Worm (Caenorhabditis elegans) whole organism, young adult: ENCODE results near the gene B0454.8.

Source experiments
- B0261.1 ChIP-seq: sonication (generic microtip); optimal IDR thresholded peaks from 2 replicates; lab custom pipeline; 2016; ENCODE audit warnings: mild to moderate bottlenecking, missing genetic modification characterization, moderate library complexity, missing compliant biosample characterization
- D2030.7 ChIP-seq: fragments of 200-800 bp; sonication (Bioruptor generic); IDR thresholded peaks from 2 replicates; pipeline ENCODE4 v1.3.6; 2022; ENCODE audit warnings: missing genetic modification reagents, missing genetic modification characterization, missing compliant biosample characterization
- F22D6.2 ChIP-seq: sonication (generic microtip); optimal IDR thresholded peaks from 2 replicates; lab custom pipeline; 2016; ENCODE audit warnings: mild to moderate bottlenecking, missing genetic modification characterization, missing compliant biosample characterization
- F23B12.7 ChIP-seq: sonication (generic microtip); optimal IDR thresholded peaks from 2 replicates; lab custom pipeline; 2017; ENCODE audit warnings: missing genetic modification characterization, mild to moderate bottlenecking, missing compliant biosample characterization, antibody characterized with exemption, moderate library complexity; ENCODE audit not compliant: insufficient read depth
- F37B4.10 ChIP-seq: fragments of 200-800 bp; sonication (Bioruptor generic); IDR thresholded peaks from 2 replicates; pipeline ENCODE4 v1.3.6; 2022; ENCODE audit warnings: missing genetic modification characterization, missing compliant biosample characterization
- F39B2.1 ChIP-seq: fragments of 200-800 bp; sonication (Bioruptor generic); IDR thresholded peaks from 2 replicates; pipeline ENCODE4 v1.3.6; 2022; ENCODE audit warnings: missing genetic modification reagents, missing genetic modification characterization, missing compliant biosample characterization
- K11D2.4 ChIP-seq: fragments of 200-800 bp; sonication (Bioruptor generic); IDR thresholded peaks from 2 replicates; pipeline ENCODE4 v1.3.6; 2022; ENCODE audit warnings: missing genetic modification reagents, missing genetic modification characterization, missing compliant biosample characterization
- T07F8.4 ChIP-seq: sonication (generic microtip); optimal IDR thresholded peaks from 2 replicates; lab custom pipeline; 2016; ENCODE audit warnings: mild to moderate bottlenecking, missing genetic modification characterization, moderate library complexity, missing compliant biosample characterization
- akir-1 ChIP-seq: fragments of 200-800 bp; sonication (Bioruptor generic); optimal IDR thresholded peaks from 2 replicates; lab custom pipeline; 2018; ENCODE audit warnings: mild to moderate bottlenecking, missing genetic modification characterization, moderate library complexity, missing compliant biosample characterization
- ama-1 ChIP-seq, 3 experiments: fragments of 150-350 bp in 1 of 3; sonication (generic microtip) in 2 of 3; optimal IDR thresholded peaks; 2 replicates each; lab custom pipeline; 2014 to 2018; ENCODE audit warnings: missing biosample characterization in 2 of 3, missing genetic modification characterization in 2 of 3, missing genetic modification reagents in 2 of 3
- aptf-3 ChIP-seq: fragments of 200-800 bp; sonication (Bioruptor generic); IDR thresholded peaks from 2 replicates; pipeline ENCODE4 v1.3.6; 2022; ENCODE audit warnings: missing genetic modification characterization, missing compliant biosample characterization
- attf-5 ChIP-seq: fragments of 200-800 bp; sonication (Bioruptor generic); optimal IDR thresholded peaks from 2 replicates; lab custom pipeline; 2018; ENCODE audit warnings: mild to moderate bottlenecking, missing genetic modification characterization, missing compliant biosample characterization
- attf-6 ChIP-seq: fragments of 200-800 bp; sonication (Bioruptor generic); IDR thresholded peaks from 2 replicates; pipeline ENCODE4 v1.3.6; 2022; ENCODE audit warnings: missing genetic modification reagents, missing genetic modification characterization, missing compliant biosample characterization
- bed-1 ChIP-seq: fragments of 200-800 bp; sonication (Bioruptor generic); IDR thresholded peaks from 2 replicates; pipeline ENCODE4 v1.3.6; 2022; ENCODE audit warnings: missing genetic modification reagents, missing genetic modification characterization, missing compliant biosample characterization
- bed-2 ChIP-seq: fragments of 200-800 bp; sonication (Bioruptor generic); IDR thresholded peaks from 2 replicates; pipeline ENCODE4 v1.3.6; 2022; ENCODE audit warnings: missing genetic modification reagents, missing genetic modification characterization, missing compliant biosample characterization
- cebp-1 ChIP-seq, 2 experiments: fragments of 200-800 bp in 1 of 2; sonication (Bioruptor generic) in 1 of 2; sonication (generic microtip) in 1 of 2; IDR thresholded peaks in 1 of 2; optimal IDR thresholded peaks in 1 of 2; 2 replicates each; pipeline versions ENCODE4 v1.3.6 to Lab custom; 2017 to 2022; ENCODE audit warnings: missing compliant biosample characterization in 2 of 2, missing genetic modification characterization in 2 of 2, mild to moderate bottlenecking in 1 of 2, missing genetic modification reagents in 1 of 2, moderate library complexity in 1 of 2
- cebp-2 ChIP-seq: fragments of 200-800 bp; sonication (Bioruptor generic); IDR thresholded peaks from 2 replicates; pipeline ENCODE4 v1.3.6; 2022; ENCODE audit warnings: missing genetic modification characterization, missing compliant biosample characterization
- ceh-27 ChIP-seq: fragments of 200-800 bp; sonication (Bioruptor generic); optimal IDR thresholded peaks from 2 replicates; lab custom pipeline; 2018; ENCODE audit warnings: mild to moderate bottlenecking, missing genetic modification characterization, moderate library complexity, missing compliant biosample characterization
- ceh-58 ChIP-seq: fragments of 200-800 bp; sonication (Bioruptor generic); IDR thresholded peaks from 2 replicates; pipeline ENCODE4 v1.3.6; 2022; ENCODE audit warnings: missing genetic modification characterization, missing compliant biosample characterization
- ceh-79 ChIP-seq: sonication (generic microtip); optimal IDR thresholded peaks from 2 replicates; lab custom pipeline; 2017; ENCODE audit warnings: mild to moderate bottlenecking, missing genetic modification characterization, missing compliant biosample characterization
- dox-1 ChIP-seq: fragments of 200-800 bp; sonication (Bioruptor generic); IDR thresholded peaks from 2 replicates; pipeline ENCODE4 v1.3.6; 2022; ENCODE audit warnings: missing genetic modification reagents, missing genetic modification characterization, missing compliant biosample characterization
- dpl-1 ChIP-seq: fragments of 150-350 bp; optimal IDR thresholded peaks from 2 replicates; lab custom pipeline; 2014; ENCODE audit warnings: missing biosample characterization, missing genetic modification reagents, missing genetic modification characterization
- egl-44 ChIP-seq: fragments of 200-800 bp; sonication (Bioruptor generic); IDR thresholded peaks from 2 replicates; pipeline ENCODE4 v1.3.6; 2022; ENCODE audit warnings: missing genetic modification reagents, missing genetic modification characterization, missing compliant biosample characterization
- ekl-4 ChIP-seq: fragments of 200-800 bp; sonication (Bioruptor generic); IDR thresholded peaks from 2 replicates; pipeline ENCODE4 v1.3.6; 2022; ENCODE audit warnings: missing genetic modification reagents, missing genetic modification characterization, missing compliant biosample characterization
- fkh-3 ChIP-seq: sonication (generic microtip); optimal IDR thresholded peaks from 2 replicates; lab custom pipeline; 2016; ENCODE audit warnings: mild to moderate bottlenecking, missing genetic modification characterization, missing compliant biosample characterization
- him-1 ChIP-seq: sonication (generic microtip); optimal IDR thresholded peaks from 2 replicates; lab custom pipeline; 2016; ENCODE audit warnings: missing genotype, missing genetic modification reagents, missing genetic modification characterization, missing compliant biosample characterization
- hlh-12 ChIP-seq: sonication (generic microtip); optimal IDR thresholded peaks from 2 replicates; lab custom pipeline; 2016; ENCODE audit warnings: missing genetic modification characterization, missing compliant biosample characterization
- lag-1 ChIP-seq: fragments of 200-800 bp; sonication (Bioruptor generic); IDR thresholded peaks from 2 replicates; pipeline ENCODE4 v1.3.6; 2022; ENCODE audit warnings: missing genetic modification reagents, missing genetic modification characterization, missing compliant biosample characterization
- let-607 ChIP-seq, 2 experiments: fragments of 200-800 bp in 1 of 2; sonication (Bioruptor generic) in 1 of 2; sonication (generic microtip) in 1 of 2; optimal IDR thresholded peaks; 2 replicates each; lab custom pipeline; 2016 to 2018; ENCODE audit warnings: mild to moderate bottlenecking in 2 of 2, missing compliant biosample characterization in 2 of 2, missing genetic modification characterization in 2 of 2, moderate library complexity in 2 of 2, missing genotype in 1 of 2
- mcd-1 ChIP-seq: fragments of 200-800 bp; sonication (Bioruptor generic); IDR thresholded peaks from 2 replicates; pipeline ENCODE4 v1.3.6; 2022; ENCODE audit warnings: missing genetic modification reagents, missing genetic modification characterization, missing compliant biosample characterization
- nfya-1 ChIP-seq: sonication (generic microtip); optimal IDR thresholded peaks from 2 replicates; lab custom pipeline; 2017; ENCODE audit warnings: antibody characterized with exemption, missing compliant biosample characterization, missing genetic modification characterization, borderline replicate concordance; ENCODE audit not compliant: insufficient read depth
- nfya-2 ChIP-seq: fragments of 200-800 bp; sonication (Bioruptor generic); IDR thresholded peaks from 2 replicates; pipeline ENCODE4 v1.3.6; 2022; ENCODE audit warnings: missing genetic modification reagents, missing genetic modification characterization, missing compliant biosample characterization
- nhr-90 ChIP-seq: sonication (generic microtip); optimal IDR thresholded peaks from 2 replicates; lab custom pipeline; 2016; ENCODE audit warnings: missing genotype, mild to moderate bottlenecking, missing genetic modification characterization, missing compliant biosample characterization
- rec-8 ChIP-seq, 2 experiments: sonication (generic microtip); optimal IDR thresholded peaks; 2 replicates each; lab custom pipeline; 2016; ENCODE audit warnings: mild to moderate bottlenecking in 2 of 2, missing genetic modification characterization in 2 of 2, missing genetic modification reagents in 2 of 2, missing genotype in 2 of 2, missing biosample characterization in 1 of 2, missing compliant biosample characterization in 1 of 2, moderate library complexity in 1 of 2
- repo-1 ChIP-seq: sonication (generic microtip); optimal IDR thresholded peaks from 2 replicates; lab custom pipeline; 2017; ENCODE audit warnings: mild to moderate bottlenecking, missing genetic modification characterization, missing compliant biosample characterization
- sdz-38 ChIP-seq: sonication (generic microtip); optimal IDR thresholded peaks from 2 replicates; lab custom pipeline; 2016; ENCODE audit warnings: missing genotype, missing genetic modification characterization, missing compliant biosample characterization
- somi-1 ChIP-seq: fragments of 200-800 bp; sonication (Bioruptor generic); optimal IDR thresholded peaks from 2 replicates; lab custom pipeline; 2018; ENCODE audit warnings: mild to moderate bottlenecking, missing genetic modification characterization, missing compliant biosample characterization
- unc-130 ChIP-seq: sonication (generic microtip); optimal IDR thresholded peaks from 2 replicates; lab custom pipeline; 2016; ENCODE audit warnings: missing genetic modification reagents, missing genetic modification characterization, missing compliant biosample characterization
- xnd-1 ChIP-seq: sonication (generic microtip); optimal IDR thresholded peaks from 2 replicates; lab custom pipeline; 2016; ENCODE audit warnings: missing genotype, missing genetic modification reagents, missing genetic modification characterization, missing compliant biosample characterization
- zim-3 ChIP-seq: sonication (generic microtip); optimal IDR thresholded peaks from 2 replicates; lab custom pipeline; 2017; ENCODE audit warnings: mild to moderate bottlenecking, missing genetic modification characterization, moderate library complexity, missing compliant biosample characterization
- ztf-22 ChIP-seq: fragments of 200-800 bp; sonication (Bioruptor generic); optimal IDR thresholded peaks from 2 replicates; lab custom pipeline; 2018; ENCODE audit warnings: mild to moderate bottlenecking, missing genetic modification characterization, moderate library complexity, missing compliant biosample characterization
- ztf-26 ChIP-seq: sonication (generic microtip); optimal IDR thresholded peaks from 2 replicates; lab custom pipeline; 2017; ENCODE audit warnings: missing genetic modification characterization, missing compliant biosample characterization

B0454.8 gene

DNA sequence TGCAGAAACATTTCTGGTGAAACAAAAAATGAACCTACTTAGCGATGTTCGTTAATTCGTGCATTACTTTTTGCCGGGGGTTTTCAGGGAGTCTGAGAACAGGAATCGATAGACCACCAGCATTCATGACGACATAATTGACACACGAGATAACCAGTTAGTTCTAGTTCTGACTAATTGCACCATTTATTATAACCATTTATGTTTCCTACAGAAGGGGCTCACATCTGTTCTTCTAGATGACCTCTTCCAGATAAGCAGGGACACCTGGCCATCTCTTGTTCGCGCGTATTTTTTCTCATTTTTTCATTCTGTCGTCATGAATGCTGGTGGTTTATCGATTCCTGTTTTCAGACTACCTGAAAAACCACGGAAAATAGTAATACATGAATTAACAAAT is 34.9 kb downstream of the B0454.8 start, which contains the start of gene sdz-5:
Gene sdz-5, plus strand, starts transcription at position 301 of the 400 bp plus-strand sequence.
- TF ChIP-seq cebp-1 (GFP tag; IDR thresholded peaks at IDR 0.05; lab: Robert Waterston, UW) (no peak), cebp-1 (tag; optimal IDR thresholded peaks at IDR 0.05; lab: Kevin White, UChicago) (no peak), F39B2.1 (GFP tag; lab: Robert Waterston, UW) (no peak), unc-130 (GFP tag; lab: Kevin White, UChicago) (no peak), attf-6 (GFP tag; lab: Robert Waterston, UW) (no peak), fkh-3 (tag; lab: Kevin White, UChicago) (no peak), K11D2.4 (no peak), nfya-1 (tag; lab: Kevin White, UChicago) (no peak), somi-1 (GFP tag; lab: Kevin White, UChicago) (no peak), ztf-22 (GFP tag; lab: Kevin White, UChicago) (no peak), repo-1 (tag; lab: Kevin White, UChicago) (no peak), dox-1 (GFP tag; lab: Robert Waterston, UW) (no peak)

DNA sequence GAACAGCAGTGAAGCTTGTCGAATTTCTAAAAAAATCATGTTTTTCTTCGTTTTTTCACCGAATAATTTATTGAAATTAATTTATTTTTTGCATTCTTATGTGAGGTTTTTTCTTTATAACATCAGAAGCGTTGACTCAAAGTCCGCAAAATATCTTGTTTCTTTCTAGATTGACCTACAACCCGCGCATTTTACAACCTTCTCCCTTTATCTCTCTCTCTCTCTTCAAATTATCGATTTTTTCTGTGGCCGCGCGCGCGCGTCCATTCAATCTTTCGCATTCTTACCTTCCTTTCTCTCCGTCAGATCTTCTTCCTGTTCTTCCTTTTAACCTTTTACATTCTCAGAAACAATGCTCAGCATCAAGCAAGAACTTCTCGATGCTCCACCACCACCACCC is 37.8 kb downstream of the B0454.8 start, which contains the start of gene lido-12:
Gene lido-12, plus strand, starts transcription at position 301 of the 400 bp plus-strand sequence.
- TF ChIP-seq ceh-58 (GFP tag; lab: Robert Waterston, UW) (no peak), ceh-27 (GFP tag; lab: Kevin White, UChicago) (no peak), T07F8.4 (tag; lab: Kevin White, UChicago) (no peak), mcd-1 (GFP tag; lab: Robert Waterston, UW) (no peak), aptf-3 (GFP tag; lab: Robert Waterston, UW) (no peak), akir-1 (no peak), lag-1 (GFP tag; lab: Robert Waterston, UW) (no peak), dpl-1 (no peak), him-1 (tag; lab: Kevin White, UChicago) (no peak), ceh-79 (tag; lab: Kevin White, UChicago) (no peak), nfya-2 (GFP tag; lab: Robert Waterston, UW) (no peak), hlh-12 (tag; lab: Kevin White, UChicago) (no peak), zim-3 (tag; lab: Kevin White, UChicago) (no peak), attf-5 (GFP tag; lab: Kevin White, UChicago) (no peak), D2030.7 (GFP tag; lab: Robert Waterston, UW) (no peak), F23B12.7 (no peak), bed-2 (no peak), sdz-38 (tag; lab: Kevin White, UChicago) (no peak)

DNA sequence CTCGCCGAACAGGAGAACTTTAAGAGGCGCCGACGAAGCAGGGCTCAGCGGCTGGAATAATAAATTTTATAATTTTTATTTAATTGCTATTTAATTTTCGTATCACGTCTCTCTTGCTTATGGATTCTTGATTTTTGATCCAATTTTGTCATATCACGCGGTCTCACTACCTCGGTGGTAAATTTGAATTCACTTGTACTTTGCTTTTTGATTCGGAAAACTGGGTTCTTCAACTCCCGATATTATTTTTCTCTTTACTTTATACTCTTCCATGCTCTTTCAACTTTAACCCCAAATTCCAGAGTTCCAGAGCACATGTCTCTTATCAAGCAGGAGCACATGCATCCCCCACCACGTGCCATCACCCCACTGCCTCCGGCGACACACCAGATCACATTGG is 39.6 kb downstream of the B0454.8 start, which contains the start of gene lido-11:
Gene lido-11, plus strand, starts transcription at position 301 of the 400 bp plus-strand sequence.
- TF ChIP-seq xnd-1 (tag; lab: Kevin White, UChicago) (no peak), ztf-26 (tag; lab: Kevin White, UChicago) (no peak), cebp-2 (GFP tag; lab: Robert Waterston, UW) (no peak), rec-8 (tag; optimal IDR thresholded peaks at IDR 0.05; lab: Kevin White, UChicago) (no peak), ama-1 (optimal IDR thresholded peaks at IDR 0.05; lab: Kevin White, UChicago) (no peak), ama-1 (GFP tag; optimal IDR thresholded peaks at IDR 0.05; lab: Kevin White, UChicago) (no peak), egl-44 (GFP tag; lab: Robert Waterston, UW) (no peak), ekl-4 (GFP tag; lab: Robert Waterston, UW) (no peak), D2030.7 (GFP tag; lab: Robert Waterston, UW) (no peak), nhr-90 (no peak), bed-1 (GFP tag; lab: Robert Waterston, UW) (no peak), F22D6.2 (no peak), B0261.1 (no peak), F37B4.10 (GFP tag; lab: Robert Waterston, UW) (no peak), let-607 (tag; optimal IDR thresholded peaks at IDR 0.05; lab: Kevin White, UChicago) (no peak)
